Fruit fly (Drosophila melanogaster) whole organism, embryonic: ENCODE measurements around the gene kin17.
A peak's percentile ranks its signal among the peaks of the same experiment; 100 is the strongest.

Source experiments
- Antp ChIP-seq: fragments of 200-800 bp; sonication (Bioruptor generic); optimal IDR thresholded peaks from 3 replicates; lab custom pipeline; 2016; ENCODE audit warnings: missing biosample characterization, missing genetic modification characterization
- Bdp1 ChIP-seq: fragments of 200-800 bp; sonication (Bioruptor generic); optimal IDR thresholded peaks from 3 replicates; lab custom pipeline; 2016; ENCODE audit warnings: missing biosample characterization, missing genetic modification characterization
- BtbVII ChIP-seq: fragments of 200-800 bp; sonication (Bioruptor generic); optimal IDR thresholded peaks from 3 replicates; lab custom pipeline; 2017; ENCODE audit warnings: missing biosample characterization, mild to moderate bottlenecking, missing genetic modification characterization
- CG10267 ChIP-seq: fragments of 200-800 bp; sonication (Bioruptor generic); optimal IDR thresholded peaks from 2 replicates; lab custom pipeline; 2018; ENCODE audit warnings: missing biosample characterization, mild to moderate bottlenecking, missing genetic modification characterization, moderate library complexity
- CG10274 ChIP-seq: fragments of 200-800 bp; sonication (Bioruptor generic); optimal IDR thresholded peaks from 3 replicates; lab custom pipeline; 2017; ENCODE audit warnings: missing biosample characterization, mild to moderate bottlenecking, missing genetic modification characterization
- CG11085 ChIP-seq: fragments of 200-800 bp; sonication (Bioruptor generic); IDR thresholded peaks from 2 replicates; pipeline ENCODE4 v1.3.6; 2022; ENCODE audit warnings: missing biosample characterization, missing genetic modification characterization
- CG11695 ChIP-seq: fragments of 200-800 bp; sonication (Bioruptor generic); IDR thresholded peaks from 3 replicates; pipeline ENCODE4 v1.3.6; 2022; ENCODE audit warnings: missing biosample characterization, missing genetic modification characterization
- CG11696 ChIP-seq: fragments of 200-800 bp; sonication (Bioruptor generic); IDR thresholded peaks from 2 replicates; pipeline ENCODE4 v1.3.6; 2022; ENCODE audit warnings: missing biosample characterization, missing genetic modification characterization
- CG12104 ChIP-seq: fragments of 200-800 bp; sonication (Bioruptor generic); optimal IDR thresholded peaks from 3 replicates; lab custom pipeline; 2016; ENCODE audit warnings: missing biosample characterization, missing genetic modification characterization
- CG14014 ChIP-seq: fragments of 200-800 bp; sonication (Bioruptor generic); IDR thresholded peaks from 2 replicates; pipeline ENCODE4 v1.3.6; 2022; ENCODE audit warnings: missing biosample characterization, missing genetic modification characterization
- CG14667 ChIP-seq: fragments of 200-800 bp; sonication (Bioruptor generic); IDR thresholded peaks from 2 replicates; pipeline ENCODE4 v1.3.6; 2022; ENCODE audit warnings: missing biosample characterization, missing genetic modification characterization
- CG2678 ChIP-seq: fragments of 200-800 bp; sonication (Bioruptor generic); optimal IDR thresholded peaks from 3 replicates; lab custom pipeline; 2019; ENCODE audit warnings: missing biosample characterization, mild to moderate bottlenecking, missing genetic modification characterization, moderate library complexity
- CG8089 ChIP-seq: fragments of 200-800 bp; sonication (Bioruptor generic); optimal IDR thresholded peaks from 3 replicates; lab custom pipeline; 2016; ENCODE audit warnings: missing biosample characterization, missing genetic modification characterization
- CG8359 ChIP-seq: fragments of 200-800 bp; sonication (Bioruptor generic); optimal IDR thresholded peaks from 2 replicates; lab custom pipeline; 2017; ENCODE audit warnings: missing biosample characterization, mild to moderate bottlenecking, missing genetic modification characterization, borderline replicate concordance
- CG8924 ChIP-seq: fragments of 200-800 bp; optimal IDR thresholded peaks from 3 replicates; lab custom pipeline; 2019; ENCODE audit warnings: missing biosample characterization, mild to moderate bottlenecking, missing genetic modification characterization, moderate library complexity
- CG9215 ChIP-seq: fragments of 200-800 bp; sonication (Bioruptor generic); IDR thresholded peaks from 2 replicates; pipeline ENCODE4 v1.3.6; 2022; ENCODE audit warnings: missing biosample characterization, missing genetic modification characterization
- Doc2 ChIP-seq: fragments of 200-800 bp; sonication (Bioruptor generic); IDR thresholded peaks from 2 replicates; pipeline ENCODE4 v1.3.6; 2022; ENCODE audit warnings: missing biosample characterization, missing genetic modification characterization
- GATAe ChIP-seq: fragments of 200-800 bp; sonication (Bioruptor generic); conservative IDR thresholded peaks from 2 replicates; pipeline ENCODE4 v1.3.6; 2022; ENCODE audit warnings: missing biosample characterization, missing genetic modification characterization
- HLH54F ChIP-seq: fragments of 200-800 bp; sonication (Bioruptor generic); optimal IDR thresholded peaks from 3 replicates; lab custom pipeline; 2016; ENCODE audit warnings: missing biosample characterization, missing genetic modification characterization
- NFAT ChIP-seq: fragments of 200-800 bp; sonication (Bioruptor generic); IDR thresholded peaks from 2 replicates; pipeline ENCODE4 v1.3.6; 2022; ENCODE audit warnings: missing biosample characterization, missing genetic modification characterization
- Neu2 ChIP-seq: fragments of 200-800 bp; sonication (Bioruptor generic); optimal IDR thresholded peaks from 3 replicates; lab custom pipeline; 2016; ENCODE audit warnings: missing biosample characterization, missing genetic modification characterization, borderline replicate concordance
- PHDP ChIP-seq: fragments of 200-800 bp; sonication (Bioruptor generic); optimal IDR thresholded peaks from 3 replicates; lab custom pipeline; 2018; ENCODE audit warnings: missing biosample characterization, mild to moderate bottlenecking, missing genetic modification characterization, moderate library complexity
- Rx ChIP-seq: fragments of 200-800 bp; sonication (Bioruptor generic); IDR thresholded peaks from 2 replicates; pipeline ENCODE4 v1.3.6; 2022; ENCODE audit warnings: missing biosample characterization, missing genetic modification characterization
- Six4 ChIP-seq: fragments of 200-800 bp; sonication (Bioruptor generic); optimal IDR thresholded peaks from 2 replicates; lab custom pipeline; 2016; ENCODE audit warnings: missing biosample characterization, missing genetic modification characterization
- amos ChIP-seq: fragments of 200-800 bp; sonication (Bioruptor generic); IDR thresholded peaks from 2 replicates; pipeline ENCODE4 v1.3.6; 2022; ENCODE audit warnings: missing biosample characterization, missing genetic modification characterization; ENCODE audit not compliant: partially characterized antibody
- cad ChIP-seq: fragments of >200 bp; optimal IDR thresholded peaks from 2 replicates; lab custom pipeline; 2017; ENCODE audit warnings: missing biosample characterization, missing genetic modification characterization
- caup ChIP-seq: fragments of 200-800 bp; sonication (Bioruptor generic); optimal IDR thresholded peaks from 3 replicates; lab custom pipeline; 2017; ENCODE audit warnings: missing biosample characterization, mild to moderate bottlenecking, missing genetic modification characterization, moderate library complexity; ENCODE audit not compliant: severe bottlenecking
- ci ChIP-seq: fragments of 200-800 bp; sonication (Bioruptor generic); IDR thresholded peaks from 3 replicates; pipeline ENCODE4 v1.3.6; 2022; ENCODE audit warnings: missing biosample characterization, missing genetic modification characterization
- corto ChIP-seq: fragments of 200-800 bp; sonication (Bioruptor generic); optimal IDR thresholded peaks from 2 replicates; lab custom pipeline; 2016; ENCODE audit warnings: missing biosample characterization, mild to moderate bottlenecking, missing genetic modification characterization, moderate library complexity
- crol ChIP-seq: fragments of 200-800 bp; sonication (Bioruptor generic); IDR thresholded peaks from 2 replicates; pipeline ENCODE4 v1.3.6; 2022; ENCODE audit warnings: missing biosample characterization, missing genetic modification characterization
- en ChIP-seq: fragments of 200-800 bp; sonication (Bioruptor generic); optimal IDR thresholded peaks from 2 replicates; lab custom pipeline; 2016; ENCODE audit warnings: missing biosample characterization, missing genetic modification characterization
- esg ChIP-seq: fragments of 200-800 bp; sonication (Bioruptor generic); conservative IDR thresholded peaks from 2 replicates; pipeline ENCODE4 v1.3.6; 2022; ENCODE audit warnings: missing biosample characterization, missing genetic modification characterization
- exex ChIP-seq: fragments of 200-800 bp; sonication (Bioruptor generic); optimal IDR thresholded peaks from 4 replicates; lab custom pipeline; 2018; ENCODE audit warnings: missing biosample characterization, mild to moderate bottlenecking, missing genetic modification characterization, moderate library complexity
- fru ChIP-seq: fragments of >200 bp; optimal IDR thresholded peaks from 2 replicates; lab custom pipeline; 2017
- gcm ChIP-seq: fragments of 200-800 bp; sonication (Bioruptor generic); optimal IDR thresholded peaks from 2 replicates; lab custom pipeline; 2019; ENCODE audit warnings: missing biosample characterization, mild to moderate bottlenecking, missing genetic modification characterization, moderate library complexity
- inv ChIP-seq: fragments of 200-800 bp; sonication (Bioruptor generic); IDR thresholded peaks from 2 replicates; pipeline ENCODE4 v1.3.6; 2022; ENCODE audit warnings: missing biosample characterization, missing genetic modification characterization; ENCODE audit not compliant: partially characterized antibody
- lola ChIP-seq, 3 experiments: fragments of >200 bp in 2 of 3; fragments of 200-800 bp in 1 of 3; sonication (Bioruptor generic) in 1 of 3; optimal IDR thresholded peaks; 2 replicates each; lab custom pipeline; 2017 to 2019; ENCODE audit warnings: missing biosample characterization in 3 of 3, missing genetic modification characterization in 3 of 3, mild to moderate bottlenecking in 1 of 3, moderate library complexity in 1 of 3
- luna ChIP-seq: fragments of 200-800 bp; sonication (Bioruptor generic); optimal IDR thresholded peaks from 2 replicates; lab custom pipeline; 2016; ENCODE audit warnings: missing biosample characterization, missing genetic modification characterization
- maf-S ChIP-seq: fragments of 200-800 bp; sonication (Bioruptor generic); optimal IDR thresholded peaks from 2 replicates; lab custom pipeline; 2016; ENCODE audit warnings: missing biosample characterization, missing genetic modification characterization
- mirr ChIP-seq: fragments of 200-800 bp; sonication (Bioruptor generic); optimal IDR thresholded peaks from 3 replicates; lab custom pipeline; 2018; ENCODE audit warnings: missing biosample characterization, mild to moderate bottlenecking, missing genetic modification characterization
- odd ChIP-seq: fragments of 200-800 bp; sonication (Bioruptor generic); optimal IDR thresholded peaks from 2 replicates; lab custom pipeline; 2017; ENCODE audit warnings: missing biosample characterization, mild to moderate bottlenecking, missing genetic modification characterization
- pita ChIP-seq: fragments of 200-800 bp; sonication (Bioruptor generic); optimal IDR thresholded peaks from 2 replicates; lab custom pipeline; 2017; ENCODE audit warnings: missing biosample characterization, mild to moderate bottlenecking, missing genetic modification characterization
- psq ChIP-seq: fragments of 200-800 bp; sonication (Bioruptor generic); optimal IDR thresholded peaks from 2 replicates; lab custom pipeline; 2017; ENCODE audit warnings: missing biosample characterization, missing genetic modification characterization
- ranshi ChIP-seq: fragments of 200-800 bp; sonication (Bioruptor generic); IDR thresholded peaks from 2 replicates; pipeline ENCODE4 v1.3.6; 2022; ENCODE audit warnings: missing biosample characterization, missing genetic modification characterization
- shn ChIP-seq: fragments of 200-800 bp; sonication (Bioruptor generic); optimal IDR thresholded peaks from 3 replicates; lab custom pipeline; 2016; ENCODE audit warnings: missing biosample characterization, missing genetic modification characterization
- sim ChIP-seq: fragments of 200-800 bp; sonication (Bioruptor generic); IDR thresholded peaks from 2 replicates; pipeline ENCODE4 v1.3.6; 2022; ENCODE audit warnings: missing biosample characterization, missing genetic modification characterization
- tll ChIP-seq, 2 experiments: fragments of 200-800 bp in 1 of 2; fragments of >200 bp in 1 of 2; sonication (Bioruptor generic) in 1 of 2; optimal IDR thresholded peaks; 2 replicates each; lab custom pipeline; 2017 to 2019; ENCODE audit warnings: missing biosample characterization in 2 of 2, missing genetic modification characterization in 2 of 2, mild to moderate bottlenecking in 1 of 2, moderate library complexity in 1 of 2
- trh ChIP-seq: fragments of 200-800 bp; sonication (Bioruptor generic); optimal IDR thresholded peaks from 2 replicates; lab custom pipeline; 2016; ENCODE audit warnings: missing biosample characterization, missing genetic modification characterization
- vfl ChIP-seq: fragments of 200-800 bp; sonication (Bioruptor generic); optimal IDR thresholded peaks from 2 replicates; lab custom pipeline; 2016; ENCODE audit warnings: missing biosample characterization, missing genetic modification characterization
- zen ChIP-seq: fragments of 200-800 bp; sonication (Bioruptor generic); optimal IDR thresholded peaks from 3 replicates; lab custom pipeline; 2018; ENCODE audit warnings: missing biosample characterization, mild to moderate bottlenecking, missing genetic modification characterization, moderate library complexity

Gene kin17

dm6 chr3L:20395257-20395909, 38.8 kb downstream of the kin17 start (continued):
- TF ChIP-seq tll (GFP tag; optimal IDR thresholded peaks at IDR 0.05; lab: Kevin White, UChicago) (no peak), CG11696 (GFP tag; lab: Robert Waterston, UW) (no peak), CG14014 (GFP tag; lab: Robert Waterston, UW) (no peak), CG12104 (no peak), exex (tag; lab: Kevin White, UChicago) (peak; percentile 71), esg (no peak), caup (peak; percentile 46), Antp (GFP tag; lab: Kevin White, UChicago) (peak; percentile 13), odd (GFP tag; lab: Kevin White, UChicago) (no peak), GATAe (no peak; the same call in 1 of the 2 replicates), Neu2 (no peak), BtbVII (peak; percentile 65), shn (GFP tag; lab: Kevin White, UChicago) (peak; percentile 29), CG2678 (tag; lab: Kevin White, UChicago) (peak; percentile 72), cad (GFP tag; lab: Kevin White, UChicago) (no peak), NFAT (GFP tag; lab: Robert Waterston, UW) (peak; percentile 29), corto (GFP tag; lab: Kevin White, UChicago) (no peak), Bdp1 (GFP tag; lab: Kevin White, UChicago) (no peak), CG10267 (tag; lab: Kevin White, UChicago) (no peak), CG11085 (GFP tag; lab: Robert Waterston, UW) (no peak), Doc2 (no peak), pita (GFP tag; lab: Kevin White, UChicago) (no peak), CG9215 (peak; percentile 38), CG10274 (GFP tag; lab: Kevin White, UChicago) (peak; percentile 13), vfl (GFP tag; lab: Kevin White, UChicago) (peak; percentile 30), CG14667 (GFP tag; lab: Robert Waterston, UW) (no peak), en (GFP tag; lab: Kevin White, UChicago) (no peak), HLH54F (GFP tag; lab: Kevin White, UChicago) (peak; percentile 45), crol (no peak), ranshi (GFP tag; lab: Robert Waterston, UW) (0 out of 2 replicates have a peak, but pooled peaks have one; percentile 41), inv (GFP tag; lab: Robert Waterston, UW) (no peak), zen (no peak), amos (GFP tag; lab: Robert Waterston, UW) (0 out of 2 replicates have a peak, but pooled peaks have one; percentile 15), PHDP (tag; lab: Kevin White, UChicago) (peak; percentile 27), lola (GFP tag; optimal IDR thresholded peaks at IDR 0.05; lab: Kevin White, UChicago) (no peak), ci (GFP tag; lab: Robert Waterston, UW) (no peak), gcm (no peak), CG11695 (GFP tag; lab: Robert Waterston, UW) (peak; percentile 46; the same call in 1 of the 3 replicates), Six4 (GFP tag; lab: Kevin White, UChicago) (no peak), luna (GFP tag; lab: Kevin White, UChicago) (no peak), maf-S (GFP tag; lab: Kevin White, UChicago) (no peak), fru (lab: Kevin White, UChicago) (no peak), CG8924 (tag; lab: Kevin White, UChicago) (peak; percentile 52), trh (GFP tag; lab: Kevin White, UChicago) (no peak), psq (GFP tag; lab: Kevin White, UChicago) (no peak), sim (no peak), CG8089 (GFP tag; lab: Kevin White, UChicago) (no peak), Rx (no peak), CG8359 (no peak), mirr (GFP tag; lab: Kevin White, UChicago) (peak; percentile 63)
